Worm (Caenorhabditis elegans) whole organism, L1 larva: ENCODE results near the gene W02B12.11.

ENCODE experiments used
- aha-1 ChIP-seq: fragments of 150-350 bp; optimal IDR thresholded peaks from 2 replicates; lab custom pipeline; 2014; ENCODE audit warnings: missing biosample characterization, missing genetic modification characterization
- ceh-63 ChIP-seq: fragments of 200-800 bp; sonication (Bioruptor generic); optimal IDR thresholded peaks from 2 replicates; lab custom pipeline; 2018; ENCODE audit warnings: mild to moderate bottlenecking, missing genetic modification characterization, missing compliant biosample characterization
- ceh-82 ChIP-seq, 3 experiments: fragments of 150-350 bp in 1 of 3; sonication (generic microtip) in 2 of 3; optimal IDR thresholded peaks; 2 replicates each; lab custom pipeline; 2014 to 2017; ENCODE audit warnings: missing biosample characterization in 3 of 3, missing genetic modification characterization in 3 of 3
- dsc-1 ChIP-seq: sonication (generic microtip); optimal IDR thresholded peaks from 2 replicates; lab custom pipeline; 2016; ENCODE audit warnings: mild to moderate bottlenecking, missing genetic modification characterization, missing compliant biosample characterization
- efl-1 ChIP-seq, 4 experiments: fragments of 150-350 bp; optimal IDR thresholded peaks in 3 of 4; peaks in 1 of 4; 1 replicate in 1 of 4; 2 replicates in 3 of 4; lab custom pipeline; 2014; ENCODE audit warnings: missing biosample characterization in 2 of 4, missing genetic modification characterization in 2 of 4, missing genetic modification reagents in 2 of 4
- egl-13 ChIP-seq: sonication (generic microtip); optimal IDR thresholded peaks from 2 replicates; lab custom pipeline; 2016; ENCODE audit warnings: missing genotype, missing genetic modification reagents, missing genetic modification characterization, missing compliant biosample characterization
- egl-27 ChIP-seq, 2 experiments: fragments of 150-350 bp in 1 of 2; sonication (generic microtip); optimal IDR thresholded peaks; 3 replicates each; lab custom pipeline; 2017 to 2018; ENCODE audit warnings: missing biosample characterization in 2 of 2, missing genetic modification characterization in 2 of 2, missing genetic modification reagents in 2 of 2
- ets-5 ChIP-seq: fragments of 200-800 bp; sonication (Bioruptor generic); IDR thresholded peaks from 2 replicates; pipeline ENCODE4 v1.3.6; 2022; ENCODE audit warnings: missing genetic modification characterization, missing compliant biosample characterization
- grh-1 ChIP-seq: fragments of 200-800 bp; sonication (Bioruptor generic); IDR thresholded peaks from 2 replicates; pipeline ENCODE4 v1.3.6; 2022; ENCODE audit warnings: missing genetic modification reagents, missing genetic modification characterization, missing compliant biosample characterization
- hlh-17 ChIP-seq: fragments of 200-800 bp; sonication (Bioruptor generic); optimal IDR thresholded peaks from 2 replicates; lab custom pipeline; 2018; ENCODE audit warnings: missing genetic modification characterization, mild to moderate bottlenecking, missing compliant biosample characterization, moderate library complexity, borderline replicate concordance
- hlh-4 ChIP-seq: sonication (generic microtip); optimal IDR thresholded peaks from 2 replicates; lab custom pipeline; 2016; ENCODE audit warnings: mild to moderate bottlenecking, missing genetic modification characterization, missing compliant biosample characterization
- isw-1 ChIP-seq: fragments of 200-800 bp; sonication (Bioruptor generic); IDR thresholded peaks from 2 replicates; pipeline ENCODE4 v1.3.6; 2022; ENCODE audit warnings: missing genetic modification characterization, missing compliant biosample characterization
- jun-1 ChIP-seq: fragments of 150-350 bp; optimal IDR thresholded peaks from 2 replicates; lab custom pipeline; 2014; ENCODE audit warnings: missing biosample characterization, missing genetic modification reagents, missing genetic modification characterization
- lin-13 ChIP-seq: fragments of 150-350 bp; optimal IDR thresholded peaks from 2 replicates; lab custom pipeline; 2014; ENCODE audit warnings: missing biosample characterization, missing genetic modification reagents, missing genetic modification characterization
- lin-14 ChIP-seq: fragments of 200-800 bp; sonication (Bioruptor generic); optimal IDR thresholded peaks from 2 replicates; lab custom pipeline; 2018; ENCODE audit warnings: mild to moderate bottlenecking, missing genetic modification characterization, moderate library complexity, missing compliant biosample characterization
- mab-9 ChIP-seq: fragments of 200-800 bp; sonication (Bioruptor generic); IDR thresholded peaks from 2 replicates; pipeline ENCODE4 v1.3.6; 2022; ENCODE audit warnings: missing genetic modification reagents, missing genetic modification characterization, missing compliant biosample characterization
- mef-2 ChIP-seq: fragments of 150-350 bp; optimal IDR thresholded peaks from 2 replicates; lab custom pipeline; 2014; ENCODE audit warnings: missing biosample characterization, missing genetic modification characterization
- nhr-11 ChIP-seq: fragments of 150-350 bp; optimal IDR thresholded peaks from 2 replicates; lab custom pipeline; 2014; ENCODE audit warnings: missing biosample characterization, missing genetic modification characterization
- nhr-12 ChIP-seq: sonication (generic microtip); optimal IDR thresholded peaks from 2 replicates; lab custom pipeline; 2017; ENCODE audit warnings: missing biosample characterization, missing genetic modification characterization
- nhr-19 ChIP-seq: fragments of 200-800 bp; sonication (Bioruptor generic); conservative IDR thresholded peaks from 2 replicates; pipeline ENCODE4 v1.3.6; 2022; ENCODE audit warnings: missing genetic modification characterization, missing compliant biosample characterization
- nhr-77 ChIP-seq: fragments of 150-350 bp; optimal IDR thresholded peaks from 2 replicates; lab custom pipeline; 2014; ENCODE audit warnings: missing biosample characterization, missing genetic modification characterization
- nhr-84 ChIP-seq: sonication (generic microtip); optimal IDR thresholded peaks from 2 replicates; lab custom pipeline; 2017; ENCODE audit warnings: missing biosample characterization, missing genetic modification characterization
- nhr-85 ChIP-seq: sonication (generic microtip); peaks from one replicate; lab custom pipeline; 2016; ENCODE audit warnings: missing genetic modification characterization, inconsistent platforms, missing compliant biosample characterization
- pag-3 ChIP-seq: sonication (generic microtip); optimal IDR thresholded peaks from 2 replicates; lab custom pipeline; 2017; ENCODE audit warnings: missing genetic modification characterization, mild to moderate bottlenecking, missing compliant biosample characterization, antibody characterized with exemption, borderline replicate concordance; ENCODE audit not compliant: insufficient read depth
- pqm-1 ChIP-seq: sonication (generic microtip); optimal IDR thresholded peaks from 3 replicates; lab custom pipeline; 2017; ENCODE audit warnings: missing biosample characterization, missing genetic modification characterization
- rnt-1 ChIP-seq: sonication (generic microtip); optimal IDR thresholded peaks from 2 replicates; lab custom pipeline; 2016; ENCODE audit warnings: mild to moderate bottlenecking, missing genetic modification characterization, moderate library complexity, missing compliant biosample characterization
- snpc-4 ChIP-seq: fragments of 150-350 bp; optimal IDR thresholded peaks from 2 replicates; lab custom pipeline; 2014; ENCODE audit warnings: missing biosample characterization, missing genetic modification characterization
- snu-23 ChIP-seq: sonication (generic microtip); optimal IDR thresholded peaks from 2 replicates; lab custom pipeline; 2016; ENCODE audit warnings: missing genetic modification characterization, missing compliant biosample characterization
- sox-4 ChIP-seq: sonication (generic microtip); optimal IDR thresholded peaks from 2 replicates; lab custom pipeline; 2016; ENCODE audit warnings: missing genetic modification characterization, missing compliant biosample characterization
- sptf-1 ChIP-seq: fragments of 150-350 bp; optimal IDR thresholded peaks from 2 replicates; lab custom pipeline; 2014; ENCODE audit warnings: missing biosample characterization, missing genetic modification characterization
- sup-37 ChIP-seq: fragments of 200-800 bp; sonication (Bioruptor generic); optimal IDR thresholded peaks from 2 replicates; lab custom pipeline; 2018; ENCODE audit warnings: mild to moderate bottlenecking, missing genetic modification characterization, missing compliant biosample characterization
- tlp-1 ChIP-seq: fragments of 150-350 bp; optimal IDR thresholded peaks from 2 replicates; lab custom pipeline; 2014; ENCODE audit warnings: missing biosample characterization, missing genetic modification characterization
- unc-30 ChIP-seq: sonication (generic microtip); optimal IDR thresholded peaks from 2 replicates; lab custom pipeline; 2017; ENCODE audit warnings: missing biosample characterization, missing genetic modification characterization
- unc-86 ChIP-seq: sonication (generic microtip); optimal IDR thresholded peaks from 2 replicates; lab custom pipeline; 2016; ENCODE audit warnings: missing genetic modification characterization, missing compliant biosample characterization
- unc-98 ChIP-seq: fragments of 200-800 bp; sonication (Bioruptor generic); IDR thresholded peaks from 2 replicates; pipeline ENCODE4 v1.3.6; 2022; ENCODE audit warnings: missing genetic modification characterization, missing compliant biosample characterization
- xbp-1 ChIP-seq: sonication (generic microtip); optimal IDR thresholded peaks from 2 replicates; lab custom pipeline; 2016; ENCODE audit warnings: missing genetic modification characterization, missing compliant biosample characterization
- ztf-4 ChIP-seq: fragments of 150-350 bp; optimal IDR thresholded peaks from 2 replicates; lab custom pipeline; 2014; ENCODE audit warnings: missing biosample characterization, missing genetic modification characterization

Gene W02B12.11

ce11 chrII:11503761-11504160 is 30.1 kb downstream of the W02B12.11 start:
- no peak for TF ChIP-seq rnt-1 (tag; lab: Kevin White, UChicago)
- TF ChIP-seq nhr-11 (tag; lab: Kevin White, UChicago), result no peak
- no peak for TF ChIP-seq efl-1 (optimal IDR thresholded peaks at IDR 0.05; lab: Kevin White, UChicago)
- no peak for TF ChIP-seq efl-1 (GFP tag; optimal IDR thresholded peaks at IDR 0.05 in 1 of 2; lab: Kevin White, UChicago)
- TF ChIP-seq dsc-1 (tag; lab: Kevin White, UChicago), result no peak
- TF ChIP-seq snu-23 (GFP tag; lab: Kevin White, UChicago), result no peak
- TF ChIP-seq sup-37 (GFP tag; lab: Kevin White, UChicago), result no peak
- no peak for TF ChIP-seq mab-9 (GFP tag; lab: Robert Waterston, UW)
- TF ChIP-seq ceh-82 (tag; optimal IDR thresholded peaks at IDR 0.05; lab: Kevin White, UChicago), result no peak

- peak; percentile 19 for TF ChIP-seq nhr-85 (tag; lab: Kevin White, UChicago)
- no peak for TF ChIP-seq ets-5 (GFP tag; lab: Robert Waterston, UW)
- no peak for TF ChIP-seq ztf-4 (tag; lab: Kevin White, UChicago)
- no peak for TF ChIP-seq xbp-1 (tag; lab: Kevin White, UChicago)
Measured at ce11 chrII:11510373-11510772, 36.7 kb downstream of the W02B12.11 start, which contains the start of gene npr-41. Gene npr-41 (plus strand): TSS chrII:11510673.

- no peak for TF ChIP-seq efl-1 (optimal IDR thresholded peaks at IDR 0.05; lab: Kevin White, UChicago)
- peak in 1 of 2 experiments; percentile 56 for TF ChIP-seq efl-1 (GFP tag; optimal IDR thresholded peaks at IDR 0.05 in 1 of 2; lab: Kevin White, UChicago)
- TF ChIP-seq egl-13 (tag; lab: Kevin White, UChicago), result no peak
- TF ChIP-seq, all 84 proteins: peak for 1
Measured at ce11 chrII:11512921-11513320, 39.3 kb downstream of the W02B12.11 start.

- TF ChIP-seq hlh-4, result no peak
- TF ChIP-seq ceh-63, result no peak
- no peak for TF ChIP-seq lin-13 (GFP tag; lab: Kevin White, UChicago)
- no peak for TF ChIP-seq aha-1 (tag; lab: Kevin White, UChicago)
- no peak for TF ChIP-seq sptf-1
- TF ChIP-seq sox-4 (tag; lab: Kevin White, UChicago), result no peak
- no peak for TF ChIP-seq unc-30
Measured at ce11 chrII:11514775-11515174, 41.1 kb downstream of the W02B12.11 start, which contains the start of gene srh-44. Gene srh-44 (plus strand): TSS chrII:11515075.

ce11 chrII:11518184-11518583 is 44.5 kb downstream of the W02B12.11 start, which contains the start of gene B0334.10:
Gene B0334.10 (plus strand): TSS chrII:11518484.
- TF ChIP-seq nhr-12 (tag; lab: Kevin White, UChicago) (no peak), tlp-1 (no peak), hlh-17 (GFP tag; lab: Kevin White, UChicago) (no peak), isw-1 (GFP tag; lab: Robert Waterston, UW) (no peak), mef-2 (no peak), egl-27 (tag; optimal IDR thresholded peaks at IDR 0.05; lab: Kevin White, UChicago) (no peak), sox-4 (tag; lab: Kevin White, UChicago) (no peak), pqm-1 (tag; lab: Kevin White, UChicago) (no peak)

- TF ChIP-seq unc-98 (GFP tag; lab: Robert Waterston, UW) (no peak), lin-14 (GFP tag; lab: Kevin White, UChicago) (no peak), ets-5 (GFP tag; lab: Robert Waterston, UW) (no peak), hlh-4 (no peak), hlh-17 (GFP tag; lab: Kevin White, UChicago) (no peak), jun-1 (no peak), nhr-19 (GFP tag; lab: Robert Waterston, UW) (no peak), nhr-77 (tag; lab: Kevin White, UChicago) (no peak), snpc-4 (tag; lab: Kevin White, UChicago) (no peak), grh-1 (GFP tag; lab: Robert Waterston, UW) (no peak), rnt-1 (tag; lab: Kevin White, UChicago) (no peak), pag-3 (tag; lab: Kevin White, UChicago) (no peak), unc-86 (tag; lab: Kevin White, UChicago) (no peak), lin-13 (GFP tag; lab: Kevin White, UChicago) (no peak), nhr-84 (tag; lab: Kevin White, UChicago) (no peak)
Measured at ce11 chrII:11521300-11521699, 47.6 kb downstream of the W02B12.11 start, which contains the start of gene Y62F5A.10. Gene Y62F5A.10 (plus strand): TSS chrII:11521600.
